Worm (Caenorhabditis elegans) whole organism, L4/young adult: Measurements from ENCODE around the gene srbc-2.

Source experiments
- W03F9.2 ChIP-seq: fragments of 150-350 bp; optimal IDR thresholded peaks from 2 replicates; lab custom pipeline; 2014; ENCODE audit warnings: missing biosample characterization, missing genetic modification characterization
- dao-5 ChIP-seq: sonication (generic microtip); optimal IDR thresholded peaks from 2 replicates; lab custom pipeline; 2016; ENCODE audit warnings: missing genotype, missing genetic modification characterization, moderate library complexity, missing compliant biosample characterization
- him-1 ChIP-seq: sonication (generic microtip); optimal IDR thresholded peaks from 2 replicates; lab custom pipeline; 2016; ENCODE audit warnings: missing genotype, missing genetic modification reagents, missing genetic modification characterization, missing compliant biosample characterization

- TF ChIP-seq him-1 (tag; lab: Kevin White, UChicago): no peak
- TF ChIP-seq W03F9.2 (tag; lab: Kevin White, UChicago): no peak
- TF ChIP-seq dao-5 (tag; lab: Kevin White, UChicago): no peak
Measured at ce11 chrV:3394694-3395240, 17.9 kb upstream of the srbc-2 start, which contains the start of gene T20D4.15.
